Fruit fly (Drosophila melanogaster) whole organism, pupa: Measurements from ENCODE around the gene CdGAPr.

Source experiments
- CG15710 ChIP-seq: fragments of 200-800 bp; sonication (Bioruptor generic); optimal IDR thresholded peaks from 2 replicates; lab custom pipeline; 2018; ENCODE audit warnings: missing biosample characterization, mild to moderate bottlenecking, missing genetic modification characterization, moderate library complexity
- CG17806 ChIP-seq: fragments of 200-800 bp; sonication (Bioruptor generic); optimal IDR thresholded peaks from 2 replicates; lab custom pipeline; 2018; ENCODE audit warnings: missing biosample characterization, mild to moderate bottlenecking, missing genetic modification characterization, moderate library complexity
- CG32121 ChIP-seq: fragments of 200-800 bp; sonication (Bioruptor generic); IDR thresholded peaks from 2 replicates; pipeline ENCODE4 v1.3.6; 2022; ENCODE audit warnings: missing biosample characterization, missing genetic modification characterization
- CG34367 ChIP-seq: fragments of 200-800 bp; sonication (Bioruptor generic); optimal IDR thresholded peaks from 2 replicates; lab custom pipeline; 2018; ENCODE audit warnings: missing biosample characterization, mild to moderate bottlenecking, missing genetic modification characterization
- CG8159 ChIP-seq: fragments of 200-800 bp; sonication (Bioruptor generic); optimal IDR thresholded peaks from 3 replicates; lab custom pipeline; 2018; ENCODE audit warnings: missing biosample characterization, mild to moderate bottlenecking, missing genetic modification characterization, moderate library complexity
- CG9948 ChIP-seq: fragments of 200-800 bp; sonication (Bioruptor generic); optimal IDR thresholded peaks from 2 replicates; lab custom pipeline; 2018; ENCODE audit warnings: missing biosample characterization, mild to moderate bottlenecking, missing genetic modification characterization, moderate library complexity
- D1 ChIP-seq: fragments of 200-800 bp; sonication (Bioruptor generic); optimal IDR thresholded peaks from 2 replicates; lab custom pipeline; 2018; ENCODE audit warnings: missing biosample characterization, mild to moderate bottlenecking, missing genetic modification characterization, moderate library complexity
- EcR ChIP-seq: fragments of 200-800 bp; sonication (Bioruptor generic); optimal IDR thresholded peaks from 3 replicates; lab custom pipeline; 2019; ENCODE audit warnings: missing biosample characterization, missing genetic modification characterization, mild to moderate bottlenecking, moderate library complexity, missing genetic modification reagents

The CdGAPr gene

DNA sequence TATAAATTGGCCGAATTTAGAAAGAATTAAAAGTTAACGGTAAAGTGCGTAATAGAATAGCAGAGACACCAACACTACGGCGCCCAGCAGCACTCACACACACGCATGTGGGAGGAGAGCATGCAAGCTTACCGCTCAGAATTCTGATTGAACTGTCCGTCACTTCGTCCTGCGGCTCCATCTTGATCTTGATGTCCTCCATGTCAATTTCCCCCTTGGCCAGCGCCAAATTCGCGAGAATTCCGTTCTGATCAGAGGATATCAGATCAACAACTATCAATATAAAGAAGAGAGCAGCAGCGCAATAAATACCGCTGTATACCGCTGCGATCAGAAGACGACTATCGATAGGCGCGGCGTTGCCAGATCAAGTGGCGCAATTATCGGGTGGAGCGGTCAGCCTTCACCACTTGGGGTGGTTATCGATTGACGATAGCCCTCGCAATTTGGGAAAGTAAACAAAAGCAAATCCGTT, 56.0 kb downstream of the CdGAPr start, which contains the start of the genes CG10462 and Nf-YB:
Gene CG10462, minus strand, starts transcription at position 346 of the 475 bp plus-strand sequence.
Gene Nf-YB, plus strand, starts transcription at position 410 of the 475 bp plus-strand sequence.
- no peak for TF ChIP-seq CG9948 (tag; lab: Kevin White, UChicago)
- TF ChIP-seq CG15710 (tag; lab: Kevin White, UChicago), result no peak
- TF ChIP-seq CG17806 (tag; lab: Kevin White, UChicago), result no peak
- no peak for TF ChIP-seq D1 (tag; lab: Kevin White, UChicago)
- TF ChIP-seq CG34367 (tag; lab: Kevin White, UChicago), result no peak
- TF ChIP-seq CG8159 (tag; lab: Kevin White, UChicago), result no peak
- no peak for TF ChIP-seq CG32121
- no peak for TF ChIP-seq EcR (GFP tag; lab: Kevin White, UChicago)
